Worm (Caenorhabditis elegans): ENCODE data around the gene T06A10.2.

DNA sequence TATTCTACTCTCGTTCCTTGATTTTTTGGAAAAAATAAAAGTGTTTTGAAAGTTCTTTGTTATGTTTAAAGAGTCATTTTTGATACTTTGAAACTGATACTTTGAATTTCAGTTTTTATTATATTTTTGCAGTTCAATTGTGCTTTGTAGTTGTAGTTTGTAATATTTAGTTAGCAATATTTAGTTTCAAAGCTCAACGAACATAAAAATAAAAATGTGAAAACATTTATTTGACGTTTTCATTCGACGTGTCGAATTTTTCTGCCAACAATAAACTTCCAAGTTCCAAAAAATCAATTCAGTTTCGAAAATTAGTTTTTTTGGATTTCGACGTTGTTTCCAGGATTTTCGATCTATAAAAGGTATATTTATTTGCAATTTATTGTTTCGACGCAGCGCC is 24.7 kb downstream of the T06A10.2 start, which contains the start of gene nep-23:
- TF ChIP-seq him-1 (tag; optimal IDR thresholded peaks at IDR 0.05) (no peak), W03F9.2 (tag; optimal IDR thresholded peaks at IDR 0.05) (no peak)

Data from whole organism, L4/young adult.